Worm (Caenorhabditis elegans): ENCODE data around the gene K08H2.4.

ce11 chrX:13223437-13223836 lies 14.9 kb upstream of the K08H2.4 start, which contains the start of gene skr-20:
- TF ChIP-seq unc-62 (GFP tag; optimal IDR thresholded peaks at IDR 0.05) (no peak), snpc-4 (tag; optimal IDR thresholded peaks at IDR 0.05) (no peak), nhr-129 (tag; optimal IDR thresholded peaks at IDR 0.05) (no peak), zag-1 (tag; optimal IDR thresholded peaks at IDR 0.05) (no peak), mdl-1 (tag; optimal IDR thresholded peaks at IDR 0.05) (no peak), unc-39 (tag; optimal IDR thresholded peaks at IDR 0.05) (no peak), nhr-77 (tag; optimal IDR thresholded peaks at IDR 0.05) (no peak), R02D3.7 (tag; optimal IDR thresholded peaks at IDR 0.05) (no peak), dmd-4 (tag; optimal IDR thresholded peaks at IDR 0.05) (no peak), nhr-25 (tag; optimal IDR thresholded peaks at IDR 0.05) (no peak)
